Fruit fly (Drosophila melanogaster): ENCODE data around the gene CG6834.

Gene CG6834

DNA sequence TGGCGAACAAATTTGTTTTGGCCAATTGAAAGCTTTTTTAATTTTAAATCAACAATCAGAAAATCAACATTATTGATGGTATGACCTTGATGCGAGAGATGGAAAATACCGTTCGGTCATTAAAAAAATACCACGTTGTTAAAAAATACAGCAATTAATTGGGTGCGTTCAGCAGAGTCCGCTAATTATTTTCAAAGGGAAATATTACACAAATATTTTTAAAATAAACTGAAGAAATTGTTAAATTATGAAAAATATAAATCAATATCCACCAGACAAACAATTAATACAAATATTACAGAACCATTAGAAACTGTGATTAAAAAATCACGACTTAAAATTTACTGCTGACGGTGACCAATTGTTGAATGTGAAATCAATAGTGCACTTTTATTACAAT lies 9.9 kb downstream of the CG6834 start, which contains the start of gene CG18476 (continued):
- TF ChIP-seq ab (GFP tag; optimal IDR thresholded peaks at IDR 0.05) (no peak), CG14667 (GFP tag; IDR thresholded peaks at IDR 0.05) (peak; percentile 88), mam (GFP tag; optimal IDR thresholded peaks at IDR 0.05) (peak; percentile 80), ato (GFP tag; IDR thresholded peaks at IDR 0.05; ENCODE audit: partially characterized antibody) (no peak), vnd (GFP tag; IDR thresholded peaks at IDR 0.05; ENCODE audit: partially characterized antibody) (no peak), btn (GFP tag; optimal IDR thresholded peaks at IDR 0.05) (no peak), bigmax (GFP tag; optimal IDR thresholded peaks at IDR 0.05) (no peak), CG14441 (GFP tag; IDR thresholded peaks at IDR 0.05) (peak; percentile 95), NFAT (GFP tag; IDR thresholded peaks at IDR 0.05) (peak; percentile 90), CG12104 (GFP tag; optimal IDR thresholded peaks at IDR 0.05) (peak; percentile 89), CG8290 (GFP tag; optimal IDR thresholded peaks at IDR 0.05) (peak; percentile 78), CG8290 (tag; optimal IDR thresholded peaks at IDR 0.05) (peak in 1 of 2 experiments; percentile 63), gcm2 (GFP tag; optimal IDR thresholded peaks at IDR 0.05) (no peak), chn (GFP tag; optimal IDR thresholded peaks at IDR 0.05) (peak; percentile 71), nmo (GFP tag; optimal IDR thresholded peaks at IDR 0.05) (peak; percentile 97), Camta (GFP tag; optimal IDR thresholded peaks at IDR 0.05) (peak; percentile 73), dmrt99B (tag; optimal IDR thresholded peaks at IDR 0.05) (peak; percentile 94), CG3407 (GFP tag; optimal IDR thresholded peaks at IDR 0.05) (peak; percentile 80), CG16813 (GFP tag; IDR thresholded peaks at IDR 0.05; ENCODE audit: partially characterized antibody) (no peak), tgo (GFP tag; IDR thresholded peaks at IDR 0.05) (peak; percentile 94), Doc3 (GFP tag; IDR thresholded peaks at IDR 0.05; ENCODE audit: partially characterized antibody) (no peak), CG17359 (tag; optimal IDR thresholded peaks at IDR 0.05) (peak; percentile 92), dati (GFP tag; IDR thresholded peaks at IDR 0.05) (peak; percentile 35; the same call in 1 of the 2 replicates), CG7963 (GFP tag; IDR thresholded peaks at IDR 0.05; ENCODE audit: partially characterized antibody) (no peak), CG15073 (GFP tag; optimal IDR thresholded peaks at IDR 0.05) (no peak), CG1233 (GFP tag; optimal IDR thresholded peaks at IDR 0.05) (peak; percentile 91), mld (GFP tag; IDR thresholded peaks at IDR 0.05; ENCODE audit: partially characterized antibody) (no peak), Hr39 (optimal IDR thresholded peaks at IDR 0.05) (no peak), CG8924 (tag; optimal IDR thresholded peaks at IDR 0.05) (peak; percentile 93), CG4424 (GFP tag; optimal IDR thresholded peaks at IDR 0.05) (peak; percentile 91), CG2875 (GFP tag; optimal IDR thresholded peaks at IDR 0.05) (peak; percentile 52), otp (GFP tag; IDR thresholded peaks at IDR 0.05) (peak; percentile 75; the same call in 2 of the 3 replicates), Hey (tag; optimal IDR thresholded peaks at IDR 0.05) (no peak), Hand (GFP tag; optimal IDR thresholded peaks at IDR 0.05) (peak; percentile 67), H2.0 (GFP tag; IDR thresholded peaks at IDR 0.05) (peak; percentile 94), Nf-YA (GFP tag; IDR thresholded peaks at IDR 0.05) (peak; percentile 79), mirr (GFP tag; optimal IDR thresholded peaks at IDR 0.05) (peak; percentile 60), Mrtf (GFP tag; IDR thresholded peaks at IDR 0.05) (peak; percentile 93), CG2129 (GFP tag; IDR thresholded peaks at IDR 0.05; ENCODE audit: partially characterized antibody) (no peak), fu2 (GFP tag; optimal IDR thresholded peaks at IDR 0.05) (peak; percentile 65), CG15696 (tag; optimal IDR thresholded peaks at IDR 0.05) (peak; percentile 93), Deaf1 (tag; optimal IDR thresholded peaks at IDR 0.05) (peak; percentile 77), CG8765 (GFP tag; IDR thresholded peaks at IDR 0.05) (peak; percentile 82), tx (GFP tag; optimal IDR thresholded peaks at IDR 0.05) (no peak), jing (GFP tag; optimal IDR thresholded peaks at IDR 0.05) (peak; percentile 63), Elba2 (GFP tag; optimal IDR thresholded peaks at IDR 0.05) (peak; percentile 38), her (GFP tag; optimal IDR thresholded peaks at IDR 0.05) (no peak), zen (tag; optimal IDR thresholded peaks at IDR 0.05) (peak; percentile 94), CG4404 (GFP tag; IDR thresholded peaks at IDR 0.05) (peak; percentile 87), Spps (tag; optimal IDR thresholded peaks at IDR 0.05) (peak; percentile 88), CG6254 (GFP tag; optimal IDR thresholded peaks at IDR 0.05) (peak; percentile 84)
